Worm (Caenorhabditis elegans) whole organism, L1 larva: Measurements from ENCODE around the gene F35D11.4.

Source experiments
- C34B4.2 ChIP-seq: sonication (generic microtip); optimal IDR thresholded peaks from 2 replicates; lab custom pipeline; 2017; ENCODE audit warnings: mild to moderate bottlenecking, missing genetic modification characterization, missing compliant biosample characterization
- ceh-63 ChIP-seq: fragments of 200-800 bp; sonication (Bioruptor generic); optimal IDR thresholded peaks from 2 replicates; lab custom pipeline; 2018; ENCODE audit warnings: mild to moderate bottlenecking, missing genetic modification characterization, missing compliant biosample characterization
- ceh-90 ChIP-seq: sonication (generic microtip); optimal IDR thresholded peaks from 2 replicates; lab custom pipeline; 2016; ENCODE audit warnings: missing genetic modification characterization, missing compliant biosample characterization
- dpl-1 ChIP-seq, 3 experiments: fragments of 150-350 bp in 2 of 3; sonication (generic microtip) in 1 of 3; optimal IDR thresholded peaks; 2 replicates each; lab custom pipeline; 2014 to 2017; ENCODE audit warnings: missing biosample characterization in 3 of 3, missing genetic modification characterization in 3 of 3, missing genetic modification reagents in 3 of 3
- egl-27 ChIP-seq, 2 experiments: fragments of 150-350 bp in 1 of 2; sonication (generic microtip); optimal IDR thresholded peaks; 3 replicates each; lab custom pipeline; 2017 to 2018; ENCODE audit warnings: missing biosample characterization in 2 of 2, missing genetic modification characterization in 2 of 2, missing genetic modification reagents in 2 of 2
- lsy-2 ChIP-seq, 2 experiments: fragments of 150-350 bp; optimal IDR thresholded peaks; 2 replicates each; lab custom pipeline; 2014; ENCODE audit warnings: missing biosample characterization in 2 of 2, missing genetic modification characterization in 2 of 2
- mab-9 ChIP-seq: fragments of 200-800 bp; sonication (Bioruptor generic); IDR thresholded peaks from 2 replicates; pipeline ENCODE4 v1.3.6; 2022; ENCODE audit warnings: missing genetic modification reagents, missing genetic modification characterization, missing compliant biosample characterization
- mep-1 ChIP-seq: fragments of 150-350 bp; optimal IDR thresholded peaks from 2 replicates; lab custom pipeline; 2014; ENCODE audit warnings: missing biosample characterization, missing genetic modification characterization
- nhr-237 ChIP-seq: fragments of 150-350 bp; optimal IDR thresholded peaks from 2 replicates; lab custom pipeline; 2014; ENCODE audit warnings: missing biosample characterization, missing genetic modification characterization
- pax-3 ChIP-seq: fragments of 200-800 bp; sonication (Bioruptor generic); optimal IDR thresholded peaks from 2 replicates; lab custom pipeline; 2018; ENCODE audit warnings: mild to moderate bottlenecking, missing genetic modification characterization, moderate library complexity, missing compliant biosample characterization
- snpc-4 ChIP-seq: fragments of 150-350 bp; optimal IDR thresholded peaks from 2 replicates; lab custom pipeline; 2014; ENCODE audit warnings: missing biosample characterization, missing genetic modification characterization
- tbx-2 ChIP-seq: sonication (generic microtip); optimal IDR thresholded peaks from 2 replicates; lab custom pipeline; 2016; ENCODE audit warnings: missing genetic modification characterization, missing compliant biosample characterization
- unc-130 ChIP-seq: fragments of 150-350 bp; optimal IDR thresholded peaks from 2 replicates; lab custom pipeline; 2017; ENCODE audit warnings: missing biosample characterization, missing genetic modification characterization, inconsistent platforms

- TF ChIP-seq tbx-2 (tag; lab: Kevin White, UChicago) (no peak), ceh-63 (no peak), pax-3 (tag; lab: Kevin White, UChicago) (no peak), mab-9 (no peak), unc-130 (tag; lab: Kevin White, UChicago) (no peak), nhr-237 (tag; lab: Kevin White, UChicago) (no peak), ceh-90 (tag; lab: Kevin White, UChicago) (no peak), snpc-4 (tag; lab: Kevin White, UChicago) (no peak), mep-1 (tag; lab: Kevin White, UChicago) (no peak), egl-27 (tag; optimal IDR thresholded peaks at IDR 0.05; lab: Kevin White, UChicago) (no peak), lsy-2 (tag; optimal IDR thresholded peaks at IDR 0.05; lab: Kevin White, UChicago) (no peak), dpl-1 (GFP tag; optimal IDR thresholded peaks at IDR 0.05; lab: Kevin White, UChicago) (no peak), C34B4.2 (tag; lab: Kevin White, UChicago) (no peak)
Measured at ce11 chrII:4600276-4600675, 3.0 kb upstream of the F35D11.4 start.
